Fruit fly (Drosophila melanogaster): ENCODE data around the gene CG10969.
A peak's percentile ranks its signal among the peaks of the same experiment; 100 is the strongest.

The CG10969 gene

DNA sequence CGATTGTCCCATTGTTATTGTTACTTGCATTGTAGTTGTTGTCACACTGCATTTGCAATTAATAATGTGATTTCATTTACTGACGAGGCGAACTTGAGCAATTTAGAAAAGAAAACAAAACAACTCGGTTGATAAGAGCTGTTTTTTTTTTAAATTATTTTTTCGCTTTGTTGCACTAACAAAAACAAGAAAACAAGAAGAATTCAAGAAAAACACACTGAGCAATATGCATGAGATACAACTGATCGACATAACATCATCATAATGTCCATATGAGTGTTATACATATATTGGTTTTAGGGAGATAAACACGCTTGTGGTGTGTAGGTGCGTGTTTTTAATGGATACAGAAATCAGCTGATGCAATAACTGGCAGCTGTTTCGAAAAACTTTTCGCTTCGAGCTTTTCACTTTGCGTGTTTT, 21.6 kb upstream of the CG10969 start:
- TF ChIP-seq D1 (tag; optimal IDR thresholded peaks at IDR 0.05) (no peak), Snoo (tag; optimal IDR thresholded peaks at IDR 0.05) (no peak), CG8159 (tag; optimal IDR thresholded peaks at IDR 0.05) (no peak), fd96Ca (GFP tag; IDR thresholded peaks at IDR 0.05) (peak; percentile 78; the same call in 2 of the 3 replicates), CG34367 (tag; optimal IDR thresholded peaks at IDR 0.05) (peak; percentile 12), Ets98B (GFP tag; IDR thresholded peaks at IDR 0.05) (peak; percentile 87), CG14655 (GFP tag; optimal IDR thresholded peaks at IDR 0.05) (peak; percentile 88), CG12605 (GFP tag; IDR thresholded peaks at IDR 0.05) (peak; percentile 94), Pif1A (GFP tag; optimal IDR thresholded peaks at IDR 0.05) (peak; percentile 73), CG32121 (GFP tag; IDR thresholded peaks at IDR 0.05) (peak; percentile 88), CG8301 (tag; optimal IDR thresholded peaks at IDR 0.05) (peak; percentile 78), Pif1B (GFP tag; optimal IDR thresholded peaks at IDR 0.05) (peak; percentile 59), CG4496 (GFP tag; IDR thresholded peaks at IDR 0.05) (peak; percentile 87)

DNA sequence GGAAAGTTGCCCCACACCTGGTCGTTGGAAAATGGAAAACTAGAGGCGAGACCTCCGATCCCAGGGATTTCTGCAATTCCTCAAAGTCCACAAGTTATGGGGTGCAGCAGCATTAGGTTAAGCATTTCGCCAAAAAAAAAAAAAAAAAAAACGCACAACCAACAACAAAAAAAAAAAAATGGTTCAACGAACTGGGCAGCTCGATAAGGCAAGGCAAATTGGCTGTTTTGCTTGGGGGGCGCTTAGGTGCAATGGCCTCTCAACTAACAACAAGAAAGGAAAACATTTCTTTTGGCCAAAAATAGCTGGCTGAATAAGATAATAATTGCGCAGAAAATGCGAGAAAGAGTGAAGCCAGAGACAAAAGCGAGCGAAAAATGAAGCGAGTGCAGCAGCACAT, 19.3 kb upstream of the CG10969 start:
- TF ChIP-seq Snoo (tag; optimal IDR thresholded peaks at IDR 0.05) = no peak
- TF ChIP-seq CG15710 (tag; optimal IDR thresholded peaks at IDR 0.05) = no peak
- no peak for TF ChIP-seq CG14655 (GFP tag; optimal IDR thresholded peaks at IDR 0.05)
- TF ChIP-seq EcR (GFP tag; optimal IDR thresholded peaks at IDR 0.05) = peak; percentile 74
- TF ChIP-seq fd96Ca (GFP tag; IDR thresholded peaks at IDR 0.05) = no peak

DNA sequence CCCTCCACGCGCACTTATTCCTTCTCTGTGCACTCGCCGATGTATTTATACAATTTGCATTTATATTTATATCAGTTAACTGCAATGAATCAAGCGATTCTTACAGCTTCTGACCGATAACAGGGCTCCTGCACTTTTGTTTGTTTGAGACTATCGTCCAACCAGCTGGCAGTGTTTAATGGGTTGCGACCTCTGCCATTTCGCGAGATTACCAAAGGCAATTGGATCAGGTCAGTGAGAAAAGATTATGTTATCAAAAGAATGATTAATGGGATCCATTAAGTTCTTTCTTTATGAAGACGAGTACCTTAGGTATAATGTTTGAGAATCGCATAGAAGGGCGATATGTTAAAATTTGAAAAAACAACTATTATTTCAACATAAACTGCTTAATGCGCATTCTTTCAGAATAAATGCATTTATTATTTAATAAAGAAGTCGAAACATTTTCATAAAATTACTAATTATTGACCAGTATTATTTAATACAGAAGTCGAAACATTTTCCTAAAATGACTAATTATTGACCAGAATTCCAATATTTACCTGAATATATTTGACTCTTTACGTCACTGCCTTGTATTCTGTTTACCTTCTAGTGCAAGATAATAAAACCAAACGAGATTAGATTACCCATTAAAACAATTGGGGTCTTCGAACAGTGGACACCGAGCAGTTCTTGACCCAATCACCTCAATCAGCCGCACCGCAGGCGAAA, 18.7 kb upstream of the CG10969 start:
- TF ChIP-seq fd96Ca (GFP tag; IDR thresholded peaks at IDR 0.05) (no peak), Pif1B (GFP tag; optimal IDR thresholded peaks at IDR 0.05) (no peak), CG34367 (tag; optimal IDR thresholded peaks at IDR 0.05) (no peak), rn (GFP tag; IDR thresholded peaks at IDR 0.05) (no peak), gl (tag; optimal IDR thresholded peaks at IDR 0.05) (no peak), CG10348 (GFP tag; IDR thresholded peaks at IDR 0.05) (no peak), CG13204 (GFP tag; optimal IDR thresholded peaks at IDR 0.05) (no peak), D1 (tag; optimal IDR thresholded peaks at IDR 0.05) (no peak)

DNA sequence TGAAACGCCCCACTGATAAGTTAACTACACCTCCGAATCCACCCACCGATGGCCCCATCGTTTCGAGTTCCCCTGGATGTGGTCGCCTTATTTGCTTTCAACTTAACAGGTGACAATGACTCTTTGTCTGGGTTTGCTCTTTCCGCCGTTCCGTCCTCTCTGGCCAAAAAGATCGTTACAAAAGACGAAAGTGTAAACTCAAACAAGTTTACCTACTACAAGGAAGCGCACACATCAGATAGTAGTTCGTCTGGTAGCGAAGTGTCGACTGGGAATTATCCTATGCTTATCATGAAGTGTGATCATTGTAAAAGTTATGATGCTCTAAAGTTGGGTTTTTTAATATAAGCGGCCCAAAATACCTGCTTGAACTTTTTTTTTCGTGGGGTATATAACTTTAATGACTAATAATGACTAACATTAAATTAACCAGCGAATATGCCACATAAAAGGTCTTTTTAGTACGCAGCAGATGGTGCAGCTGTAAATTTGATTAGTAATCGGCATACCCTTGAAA, 18.0 kb upstream of the CG10969 start:
- peak; percentile 7 for TF ChIP-seq CG15710 (tag; optimal IDR thresholded peaks at IDR 0.05)
- peak; percentile 66 for TF ChIP-seq CG14655 (GFP tag; optimal IDR thresholded peaks at IDR 0.05)
- TF ChIP-seq fd96Ca (GFP tag; IDR thresholded peaks at IDR 0.05) = 0 out of 3 replicates have a peak, but pooled peaks have one; percentile 39
- peak; percentile 18 for TF ChIP-seq CG17806 (tag; optimal IDR thresholded peaks at IDR 0.05)
- TF ChIP-seq CG13204 (GFP tag; optimal IDR thresholded peaks at IDR 0.05) = peak; percentile 71
- TF ChIP-seq CG12605 (GFP tag; IDR thresholded peaks at IDR 0.05) = no peak
- no peak for TF ChIP-seq CG10348 (GFP tag; IDR thresholded peaks at IDR 0.05)
- no peak for TF ChIP-seq CG32121 (GFP tag; IDR thresholded peaks at IDR 0.05)
- peak; percentile 17 for TF ChIP-seq CG9948 (tag; optimal IDR thresholded peaks at IDR 0.05)
- peak; percentile 52 for TF ChIP-seq CG8301 (tag; optimal IDR thresholded peaks at IDR 0.05)
- TF ChIP-seq D1 (tag; optimal IDR thresholded peaks at IDR 0.05) = no peak
- TF ChIP-seq Ets98B (GFP tag; IDR thresholded peaks at IDR 0.05) = no peak
- peak; percentile 42 for TF ChIP-seq CG34367 (tag; optimal IDR thresholded peaks at IDR 0.05)
- no peak for TF ChIP-seq Snoo (tag; optimal IDR thresholded peaks at IDR 0.05)
- peak; percentile 21; the same call in 1 of the 3 replicates for TF ChIP-seq CG4496 (GFP tag; IDR thresholded peaks at IDR 0.05)
- TF ChIP-seq CG8159 (tag; optimal IDR thresholded peaks at IDR 0.05) = peak; percentile 55
- peak; percentile 29 for TF ChIP-seq gl (tag; optimal IDR thresholded peaks at IDR 0.05)
- peak; percentile 93 for TF ChIP-seq EcR (GFP tag; optimal IDR thresholded peaks at IDR 0.05)
- TF ChIP-seq Pif1B (GFP tag; optimal IDR thresholded peaks at IDR 0.05) = no peak
- TF ChIP-seq rn (GFP tag; IDR thresholded peaks at IDR 0.05) = 0 out of 2 replicates have a peak, but pooled peaks have one; percentile 5
- no peak for TF ChIP-seq Pif1A (GFP tag; optimal IDR thresholded peaks at IDR 0.05)

DNA sequence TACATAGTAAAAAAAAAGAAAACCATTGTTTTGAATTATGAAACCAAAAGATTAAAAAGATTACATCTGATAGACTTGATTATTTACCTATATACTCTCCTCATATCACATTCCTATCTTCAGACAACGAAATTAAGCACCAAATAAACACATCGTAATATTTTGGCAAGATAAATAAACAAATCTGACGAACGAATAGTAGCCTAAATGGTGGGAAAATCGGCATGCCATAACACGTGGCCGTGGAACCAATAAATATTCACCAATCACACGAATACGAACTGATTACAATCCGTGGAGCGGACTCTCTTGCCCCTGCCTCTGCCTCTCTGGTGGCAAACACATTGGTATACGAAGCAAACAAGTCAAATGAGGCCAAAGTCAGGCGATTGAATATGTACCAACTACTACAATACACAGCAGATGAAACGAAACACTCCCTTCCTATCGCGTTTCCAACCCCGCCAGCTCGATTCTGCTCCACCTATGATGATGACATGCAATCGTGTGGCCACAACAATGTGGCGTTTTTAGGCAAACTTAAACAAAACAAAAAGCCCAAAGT, 15.3 kb upstream of the CG10969 start:
- TF ChIP-seq CG13204 (GFP tag; optimal IDR thresholded peaks at IDR 0.05) (no peak), CG15710 (tag; optimal IDR thresholded peaks at IDR 0.05) (no peak), Ets98B (GFP tag; IDR thresholded peaks at IDR 0.05) (no peak), CG10348 (GFP tag; IDR thresholded peaks at IDR 0.05) (no peak), Snoo (tag; optimal IDR thresholded peaks at IDR 0.05) (no peak), CG17806 (tag; optimal IDR thresholded peaks at IDR 0.05) (no peak), rn (GFP tag; IDR thresholded peaks at IDR 0.05) (no peak), CG9948 (tag; optimal IDR thresholded peaks at IDR 0.05) (no peak), CG34367 (tag; optimal IDR thresholded peaks at IDR 0.05) (no peak), CG4496 (GFP tag; IDR thresholded peaks at IDR 0.05) (no peak), fd96Ca (GFP tag; IDR thresholded peaks at IDR 0.05) (no peak), CG8301 (tag; optimal IDR thresholded peaks at IDR 0.05) (no peak)

DNA sequence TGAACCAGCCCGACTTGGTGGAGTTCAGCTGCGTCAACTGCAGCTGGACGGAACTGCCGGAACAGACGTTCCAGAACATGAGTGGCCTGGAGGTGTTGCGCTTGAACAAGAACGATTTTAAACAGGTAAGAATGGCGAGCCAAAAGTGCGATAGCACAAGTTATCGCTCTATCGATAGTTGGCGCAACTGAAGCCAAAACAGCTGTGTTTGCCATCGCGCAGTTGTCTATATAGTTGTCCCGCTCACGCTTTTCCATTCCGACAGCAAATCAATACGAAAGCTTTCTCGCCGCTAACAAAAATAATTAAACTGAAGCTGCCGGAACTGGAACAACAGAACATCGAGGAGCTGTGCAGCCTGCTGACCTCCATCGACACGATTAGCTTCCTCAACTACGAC, 13.6 kb upstream of the CG10969 start:
- TF ChIP-seq CG4496 (GFP tag; IDR thresholded peaks at IDR 0.05) (peak; percentile 43; the same call in 1 of the 3 replicates), rn (GFP tag; IDR thresholded peaks at IDR 0.05) (no peak)

Measured in whole organism, pupa.